Worm (Caenorhabditis elegans) whole organism, mixed stage, embryonic: ENCODE results near the gene nhr-247.

ENCODE experiments used
- M03D4.4 ChIP-seq: sonication (generic microtip); optimal IDR thresholded peaks from 2 replicates; lab custom pipeline; 2017; ENCODE audit warnings: mild to moderate bottlenecking, missing genetic modification characterization, missing compliant biosample characterization
- bed-3 ChIP-seq: fragments of 200-800 bp; sonication (Bioruptor generic); optimal IDR thresholded peaks from 3 replicates; lab custom pipeline; 2018; ENCODE audit warnings: mild to moderate bottlenecking, missing genetic modification characterization, moderate library complexity, missing compliant biosample characterization
- blmp-1 ChIP-seq: fragments of 150-350 bp; optimal IDR thresholded peaks from 2 replicates; lab custom pipeline; 2014; ENCODE audit warnings: missing biosample characterization, missing genetic modification characterization
- ceh-39 ChIP-seq: fragments of 150-350 bp; optimal IDR thresholded peaks from 2 replicates; lab custom pipeline; 2014; ENCODE audit warnings: missing biosample characterization, missing genetic modification characterization
- ceh-43 ChIP-seq: fragments of 200-800 bp; sonication (Bioruptor generic); optimal IDR thresholded peaks from 2 replicates; lab custom pipeline; 2018; ENCODE audit warnings: mild to moderate bottlenecking, missing genetic modification characterization, moderate library complexity, missing compliant biosample characterization
- ceh-83 ChIP-seq: fragments of 200-800 bp; sonication (Bioruptor generic); optimal IDR thresholded peaks from 2 replicates; lab custom pipeline; 2018; ENCODE audit warnings: mild to moderate bottlenecking, missing genetic modification characterization, missing compliant biosample characterization
- cnd-1 ChIP-seq: fragments of 200-800 bp; sonication (Bioruptor generic); optimal IDR thresholded peaks from 2 replicates; lab custom pipeline; 2018; ENCODE audit warnings: mild to moderate bottlenecking, missing genetic modification characterization, missing compliant biosample characterization
- drap-1 ChIP-seq: fragments of 200-800 bp; sonication (Bioruptor generic); optimal IDR thresholded peaks from 3 replicates; lab custom pipeline; 2018; ENCODE audit warnings: mild to moderate bottlenecking, missing genetic modification characterization, missing compliant biosample characterization
- elt-1 ChIP-seq: sonication (generic microtip); optimal IDR thresholded peaks from 2 replicates; lab custom pipeline; 2017; ENCODE audit warnings: missing genetic modification characterization, mild to moderate bottlenecking, missing compliant biosample characterization, antibody characterized with exemption, moderate library complexity, borderline replicate concordance; ENCODE audit not compliant: insufficient read depth
- elt-3 ChIP-seq: fragments of 150-350 bp; optimal IDR thresholded peaks from 2 replicates; lab custom pipeline; 2014; ENCODE audit warnings: missing biosample characterization, missing genetic modification characterization
- flh-1 ChIP-seq: fragments of 200-800 bp; sonication (Bioruptor generic); optimal IDR thresholded peaks from 2 replicates; lab custom pipeline; 2018; ENCODE audit warnings: mild to moderate bottlenecking, missing genetic modification characterization, moderate library complexity, missing compliant biosample characterization
- ham-2 ChIP-seq: fragments of 200-800 bp; sonication (Bioruptor generic); optimal IDR thresholded peaks from 2 replicates; lab custom pipeline; 2018; ENCODE audit warnings: mild to moderate bottlenecking, missing genetic modification characterization, missing compliant biosample characterization
- lin-13 ChIP-seq: fragments of 150-350 bp; optimal IDR thresholded peaks from 2 replicates; lab custom pipeline; 2014; ENCODE audit warnings: missing biosample characterization, missing genetic modification characterization
- lin-32 ChIP-seq: fragments of 200-800 bp; sonication (Bioruptor generic); optimal IDR thresholded peaks from 2 replicates; lab custom pipeline; 2018; ENCODE audit warnings: mild to moderate bottlenecking, missing genetic modification characterization, missing compliant biosample characterization
- lsy-2 ChIP-seq: fragments of 150-350 bp; optimal IDR thresholded peaks from 2 replicates; lab custom pipeline; 2014; ENCODE audit warnings: missing biosample characterization, missing genetic modification characterization
- mab-5 ChIP-seq: fragments of 150-350 bp; optimal IDR thresholded peaks from 2 replicates; lab custom pipeline; 2014; ENCODE audit warnings: missing biosample characterization, missing genetic modification characterization
- mep-1 ChIP-seq: fragments of 150-350 bp; optimal IDR thresholded peaks from 2 replicates; lab custom pipeline; 2017; ENCODE audit warnings: missing biosample characterization, missing genetic modification reagents, missing genetic modification characterization, inconsistent platforms
- mls-2 ChIP-seq: sonication (generic microtip); optimal IDR thresholded peaks from 2 replicates; lab custom pipeline; 2016; ENCODE audit warnings: mild to moderate bottlenecking, missing genetic modification characterization, moderate library complexity, missing compliant biosample characterization
- nhr-12 ChIP-seq: fragments of 150-350 bp; optimal IDR thresholded peaks from 2 replicates; lab custom pipeline; 2014; ENCODE audit warnings: missing biosample characterization, missing genetic modification characterization
- nhr-2 ChIP-seq: fragments of 150-350 bp; optimal IDR thresholded peaks from 2 replicates; lab custom pipeline; 2014; ENCODE audit warnings: missing biosample characterization, missing genetic modification characterization
- nhr-237 ChIP-seq: fragments of 150-350 bp; optimal IDR thresholded peaks from 2 replicates; lab custom pipeline; 2014; ENCODE audit warnings: missing biosample characterization, missing genetic modification characterization
- nhr-28 ChIP-seq: fragments of 150-350 bp; optimal IDR thresholded peaks from 2 replicates; lab custom pipeline; 2014; ENCODE audit warnings: missing biosample characterization, missing genetic modification characterization
- nhr-76 ChIP-seq: sonication (generic microtip); optimal IDR thresholded peaks from 2 replicates; lab custom pipeline; 2017; ENCODE audit warnings: missing biosample characterization, missing genetic modification characterization
- pha-4 ChIP-seq: fragments of 150-350 bp; optimal IDR thresholded peaks from 2 replicates; lab custom pipeline; 2018; ENCODE audit warnings: missing biosample characterization, missing genetic modification reagents, missing genetic modification characterization
- sem-2 ChIP-seq: fragments of 200-800 bp; sonication (Bioruptor generic); optimal IDR thresholded peaks from 2 replicates; lab custom pipeline; 2018; ENCODE audit warnings: mild to moderate bottlenecking, missing genetic modification characterization, missing compliant biosample characterization
- snpc-4 ChIP-seq: fragments of 150-350 bp; optimal IDR thresholded peaks from 2 replicates; lab custom pipeline; 2014; ENCODE audit warnings: missing biosample characterization, missing genetic modification characterization
- sptf-1 ChIP-seq: sonication (generic microtip); optimal IDR thresholded peaks from 2 replicates; lab custom pipeline; 2017; ENCODE audit warnings: mild to moderate bottlenecking, missing genetic modification characterization, moderate library complexity, missing compliant biosample characterization
- tbx-8 ChIP-seq: fragments of 200-800 bp; sonication (Bioruptor generic); optimal IDR thresholded peaks from 2 replicates; lab custom pipeline; 2018; ENCODE audit warnings: mild to moderate bottlenecking, missing genetic modification characterization, moderate library complexity, missing compliant biosample characterization
- unc-120 ChIP-seq: sonication (generic microtip); optimal IDR thresholded peaks from 2 replicates; lab custom pipeline; 2017; ENCODE audit warnings: missing genetic modification characterization, missing compliant biosample characterization; ENCODE audit not compliant: poor library complexity, severe bottlenecking
- unc-39 ChIP-seq: fragments of 150-350 bp; optimal IDR thresholded peaks from 2 replicates; lab custom pipeline; 2014; ENCODE audit warnings: missing biosample characterization, missing genetic modification characterization
- unc-62 ChIP-seq: fragments of 150-350 bp; optimal IDR thresholded peaks from 2 replicates; lab custom pipeline; 2014; ENCODE audit warnings: missing biosample characterization, missing genetic modification reagents, missing genetic modification characterization
- zip-8 ChIP-seq: fragments of 150-350 bp; optimal IDR thresholded peaks from 2 replicates; lab custom pipeline; 2014; ENCODE audit warnings: missing biosample characterization, missing genetic modification characterization

The nhr-247 gene

DNA sequence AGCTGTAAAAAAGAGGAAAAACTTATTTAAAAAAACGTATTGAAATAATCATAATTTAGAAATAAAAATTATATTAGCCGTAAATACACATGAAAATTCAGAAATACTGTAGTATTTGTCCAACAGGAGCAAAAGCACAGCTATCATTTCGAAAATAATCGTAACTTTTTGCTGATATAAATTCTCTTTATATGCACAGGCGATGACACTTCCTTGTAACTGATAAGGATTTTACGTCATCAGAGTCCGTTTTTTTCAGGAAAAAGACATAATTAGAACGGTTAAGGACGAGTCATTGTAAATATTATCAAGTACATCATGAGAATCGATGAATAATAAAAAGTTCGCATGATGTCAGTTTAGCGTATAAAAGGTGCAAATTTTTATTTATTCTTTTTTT, 635 bp downstream of the nhr-247 start:
- TF ChIP-seq elt-3 (no peak), mep-1 (no peak), bed-3 (GFP tag; lab: Kevin White, UChicago) (no peak), unc-39 (tag; lab: Kevin White, UChicago) (no peak), nhr-28 (tag; lab: Kevin White, UChicago) (no peak), flh-1 (no peak), cnd-1 (tag; lab: Kevin White, UChicago) (no peak), tbx-8 (GFP tag; lab: Kevin White, UChicago) (no peak), lin-13 (tag; lab: Kevin White, UChicago) (no peak), nhr-237 (tag; lab: Kevin White, UChicago) (no peak), mls-2 (tag; lab: Kevin White, UChicago) (no peak), nhr-76 (tag; lab: Kevin White, UChicago) (no peak)

DNA sequence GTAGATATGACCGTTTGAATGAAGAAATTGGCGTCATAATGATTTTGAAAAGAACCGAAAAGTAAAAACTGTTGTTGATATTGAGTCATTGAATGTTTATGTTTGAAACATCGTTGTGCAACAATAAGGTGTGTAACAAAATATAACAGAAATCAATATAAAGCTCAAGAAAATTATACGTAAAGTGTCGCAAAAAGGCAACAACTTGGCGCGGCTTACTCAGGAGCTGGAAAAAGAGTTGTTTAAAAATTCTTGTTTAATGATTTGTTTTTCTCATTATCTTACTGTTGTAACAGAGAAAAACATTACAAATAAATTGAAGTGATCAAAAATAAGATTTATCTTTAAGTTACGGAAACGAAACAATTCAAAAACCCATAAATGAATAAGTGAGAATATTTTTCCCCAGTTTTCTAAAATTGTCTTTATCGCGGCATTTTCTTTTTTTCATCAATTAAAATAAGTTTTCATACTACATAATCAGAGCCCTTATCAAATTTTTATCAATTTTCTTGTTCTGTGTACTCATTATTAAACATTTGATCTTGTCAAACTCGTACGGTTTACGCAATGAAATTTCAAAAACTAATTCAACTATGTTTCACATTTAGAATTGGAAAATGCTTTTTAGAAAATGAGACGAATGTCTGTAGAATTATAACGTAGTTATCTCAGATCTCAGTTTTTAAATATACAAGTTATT, 5.1 kb downstream of the nhr-247 start, which contains the start of gene ZK1037.6:
TSS of gene ZK1037.6 (minus strand) at position 51 of the 703 bp plus-strand sequence.
- TF ChIP-seq mab-5 (tag; lab: Kevin White, UChicago) (no peak), nhr-237 (tag; lab: Kevin White, UChicago) (no peak), ceh-83 (no peak), tbx-8 (GFP tag; lab: Kevin White, UChicago) (no peak), pha-4 (tag; lab: Kevin White, UChicago) (no peak), M03D4.4 (tag; lab: Kevin White, UChicago) (no peak), unc-62 (GFP tag; lab: Kevin White, UChicago) (no peak)

DNA sequence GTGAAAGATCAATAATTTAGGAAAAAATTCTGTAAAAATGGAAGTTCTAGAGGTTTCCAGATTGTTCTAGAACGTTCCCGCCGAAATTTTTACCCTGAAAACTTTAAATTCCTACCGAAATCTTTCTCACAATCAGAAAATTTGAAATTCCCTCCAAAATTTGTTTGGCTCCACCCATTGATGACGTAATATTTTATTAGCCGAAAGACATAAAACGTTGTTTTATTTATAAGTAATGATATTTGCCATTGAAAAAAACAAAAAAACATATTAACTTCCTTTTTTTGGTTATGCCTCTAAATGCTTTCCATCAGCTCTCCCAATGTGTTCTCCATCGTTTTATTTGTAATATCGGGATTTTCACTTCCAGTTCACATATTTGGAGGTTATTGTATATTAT, 7.5 kb downstream of the nhr-247 start, which contains the start of gene srh-295:
TSS of gene srh-295 (plus strand) at position 301 of the 400 bp plus-strand sequence.
- no peak for TF ChIP-seq sptf-1 (tag; lab: Kevin White, UChicago)
- TF ChIP-seq zip-8, result peak; percentile 70
- no peak for TF ChIP-seq ceh-83
- TF ChIP-seq snpc-4 (tag; lab: Kevin White, UChicago), result no peak

DNA sequence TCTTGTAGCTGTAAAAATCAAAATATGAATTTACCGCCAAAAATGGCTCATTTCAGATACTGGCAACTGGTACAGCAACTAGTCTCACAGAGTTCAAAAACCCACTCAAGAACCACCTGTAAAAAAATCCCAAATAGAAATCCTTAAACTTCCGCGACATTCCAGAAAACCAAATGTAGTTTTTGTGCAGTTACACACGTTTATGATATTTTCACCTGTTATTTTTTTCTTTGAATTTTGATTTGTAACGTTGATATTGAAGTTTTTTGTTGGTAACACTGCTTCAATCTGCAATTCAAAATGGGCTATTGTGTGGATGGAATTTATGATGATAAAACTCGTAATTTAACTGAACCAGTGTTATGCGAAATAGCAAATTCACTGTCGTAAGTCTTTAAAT, 10.1 kb downstream of the nhr-247 start, which contains the start of gene srw-113:
TSS of gene srw-113 (plus strand) at position 301 of the 400 bp plus-strand sequence.
- no peak for TF ChIP-seq bed-3 (GFP tag; lab: Kevin White, UChicago)
- TF ChIP-seq ceh-43 (GFP tag; lab: Kevin White, UChicago), result no peak
- TF ChIP-seq mep-1, result no peak
- no peak for TF ChIP-seq lin-32 (GFP tag; lab: Kevin White, UChicago)
- TF ChIP-seq sptf-1 (tag; lab: Kevin White, UChicago), result no peak
- TF ChIP-seq mab-5 (tag; lab: Kevin White, UChicago), result no peak
- no peak for TF ChIP-seq nhr-237 (tag; lab: Kevin White, UChicago)
- TF ChIP-seq ceh-39 (tag; lab: Kevin White, UChicago), result no peak
- no peak for TF ChIP-seq sem-2 (GFP tag; lab: Kevin White, UChicago)
- no peak for TF ChIP-seq M03D4.4 (tag; lab: Kevin White, UChicago)
- TF ChIP-seq drap-1, result no peak
- no peak for TF ChIP-seq nhr-2
- TF ChIP-seq unc-120, result no peak
- no peak for TF ChIP-seq blmp-1 (tag; lab: Kevin White, UChicago)
- TF ChIP-seq nhr-12, result no peak
- TF ChIP-seq nhr-76 (tag; lab: Kevin White, UChicago), result no peak
- TF ChIP-seq lin-13 (tag; lab: Kevin White, UChicago), result no peak

DNA sequence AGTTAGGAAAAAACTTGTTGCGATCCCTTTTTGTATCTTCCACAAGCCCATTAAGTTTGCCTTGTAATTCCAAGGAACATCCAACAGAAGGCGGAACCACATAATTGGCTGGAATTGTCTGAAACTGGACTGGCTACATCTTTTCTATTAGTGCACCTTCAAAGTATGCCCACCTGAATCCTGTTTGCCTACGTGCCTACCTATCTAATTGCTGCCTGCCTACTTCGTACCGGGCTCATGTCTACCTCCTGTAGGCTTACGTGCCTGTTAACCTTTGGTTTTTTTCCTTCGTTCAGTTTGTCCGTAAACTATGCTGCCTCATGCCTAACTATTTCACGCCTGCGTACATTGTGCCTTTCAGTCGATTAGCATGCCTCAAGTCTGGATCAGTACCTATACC, 14.6 kb downstream of the nhr-247 start, which contains the start of gene wrt-7:
TSS of gene wrt-7 (minus strand) at position 101 of the 400 bp plus-strand sequence.
- TF ChIP-seq zip-8 (no peak), blmp-1 (tag; lab: Kevin White, UChicago) (no peak)

DNA sequence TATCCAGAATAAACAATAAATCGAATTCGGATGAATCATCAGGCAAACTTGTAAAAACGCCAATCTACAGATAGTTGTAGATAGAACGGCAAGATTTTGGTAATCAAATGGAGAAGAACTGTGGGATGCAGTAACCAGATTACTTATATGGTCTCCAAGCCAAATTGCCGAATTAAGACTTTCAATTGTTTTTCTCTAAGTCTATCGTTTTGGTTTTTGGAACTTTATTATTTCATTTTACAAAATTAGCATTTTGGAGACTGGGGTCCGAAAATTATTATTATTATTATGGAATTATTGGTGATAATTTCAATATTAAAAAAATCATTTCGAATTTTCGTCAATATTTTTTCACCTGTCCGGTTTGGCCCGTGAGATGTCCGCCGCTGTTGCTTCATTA, 16.6 kb downstream of the nhr-247 start, which contains the start of gene clec-228:
TSS of gene clec-228 (minus strand) at position 101 of the 400 bp plus-strand sequence.
- TF ChIP-seq nhr-28 (tag; lab: Kevin White, UChicago), result no peak
- TF ChIP-seq elt-1 (tag; lab: Kevin White, UChicago), result no peak
- no peak for TF ChIP-seq cnd-1 (tag; lab: Kevin White, UChicago)
- no peak for TF ChIP-seq blmp-1 (tag; lab: Kevin White, UChicago)
- no peak for TF ChIP-seq lin-32 (GFP tag; lab: Kevin White, UChicago)
- no peak for TF ChIP-seq zip-8
- TF ChIP-seq M03D4.4 (tag; lab: Kevin White, UChicago), result no peak
- TF ChIP-seq mls-2 (tag; lab: Kevin White, UChicago), result no peak
- TF ChIP-seq mab-5 (tag; lab: Kevin White, UChicago), result no peak
- no peak for TF ChIP-seq lsy-2 (tag; lab: Kevin White, UChicago)
- no peak for TF ChIP-seq unc-62 (GFP tag; lab: Kevin White, UChicago)
- TF ChIP-seq drap-1, result no peak
- TF ChIP-seq ham-2 (GFP tag; lab: Kevin White, UChicago), result no peak
- no peak for TF ChIP-seq tbx-8 (GFP tag; lab: Kevin White, UChicago)
- no peak for TF ChIP-seq ceh-43 (GFP tag; lab: Kevin White, UChicago)
- TF ChIP-seq nhr-237 (tag; lab: Kevin White, UChicago), result no peak
- no peak for TF ChIP-seq mep-1
- TF ChIP-seq, all 35 proteins: peak for 0
